Fruit fly (Drosophila melanogaster): ENCODE results near the gene bbg.

Gene bbg

DNA sequence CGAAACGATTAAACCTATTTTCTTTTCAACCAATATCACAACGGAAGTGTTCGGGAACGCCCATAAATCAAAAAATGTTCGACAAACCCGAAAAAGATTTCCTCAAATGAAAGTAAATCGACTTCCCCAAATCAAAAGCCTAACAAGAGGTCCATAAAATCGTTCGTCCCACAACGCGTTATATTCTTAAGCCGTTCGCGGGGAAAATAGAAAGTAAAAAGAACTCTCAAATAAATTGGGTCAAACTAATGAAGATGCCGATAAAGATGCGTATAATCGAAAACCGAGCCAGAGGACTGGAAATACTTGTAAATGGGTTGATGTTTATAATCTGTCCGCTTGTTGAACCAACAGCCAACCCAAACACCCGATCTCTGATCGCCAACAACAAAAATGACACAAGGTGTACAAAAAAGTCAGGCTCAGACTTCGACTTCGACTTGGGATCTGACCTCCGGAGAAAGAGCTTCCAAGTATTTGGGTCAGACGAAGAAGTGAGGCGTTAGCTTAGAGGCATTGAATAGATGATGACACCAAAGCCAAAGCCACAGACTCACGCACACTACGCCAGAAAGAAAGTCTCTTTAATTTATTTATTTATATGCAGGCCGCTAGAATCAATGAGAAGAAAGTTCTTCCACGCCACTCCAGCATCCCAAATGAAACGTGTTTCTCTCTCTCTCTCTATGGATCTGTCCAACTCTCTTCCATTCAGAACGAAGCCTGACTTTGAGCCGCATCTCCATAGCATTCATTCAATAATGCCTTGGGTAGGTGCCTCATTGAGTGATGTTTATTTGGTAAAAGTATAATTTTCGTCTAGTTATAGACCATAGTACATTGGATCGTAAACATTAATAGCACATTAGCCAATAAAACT is 13.4 kb downstream of the bbg start:
- TF ChIP-seq insv (optimal IDR thresholded peaks at IDR 0.05), result no peak
- TF ChIP-seq h (optimal IDR thresholded peaks at IDR 0.05), result no peak
- no peak for TF ChIP-seq ttk (optimal IDR thresholded peaks at IDR 0.05)
- TF ChIP-seq psq (optimal IDR thresholded peaks at IDR 0.05), result no peak
- no peak for TF ChIP-seq Myc (optimal IDR thresholded peaks at IDR 0.05)

DNA sequence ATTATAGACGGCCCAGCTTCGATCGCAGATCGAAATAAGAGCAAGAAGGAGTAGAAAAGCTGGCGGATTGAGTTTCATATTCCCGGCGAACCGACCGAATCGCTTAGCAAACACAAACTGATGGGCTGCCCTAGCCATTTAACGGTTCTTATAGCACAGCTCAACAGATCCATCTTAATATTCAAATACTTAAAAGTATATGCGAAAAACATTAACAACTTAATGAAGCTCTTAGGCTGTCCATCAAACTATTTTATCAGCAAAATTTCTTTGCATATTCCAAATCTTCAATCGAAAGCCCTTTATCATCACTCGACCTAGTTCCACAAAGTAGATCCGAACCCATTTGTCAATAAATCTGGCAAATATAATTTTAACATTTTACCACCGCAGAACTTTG is 14.5 kb downstream of the bbg start, which contains the start of gene CG4613:
Gene CG4613, minus strand, starts transcription at position 101 of the 400 bp plus-strand sequence.
- no peak for TF ChIP-seq Myc (optimal IDR thresholded peaks at IDR 0.05)
- TF ChIP-seq insv (optimal IDR thresholded peaks at IDR 0.05), result no peak
- TF ChIP-seq h (optimal IDR thresholded peaks at IDR 0.05), result no peak
- TF ChIP-seq ttk (optimal IDR thresholded peaks at IDR 0.05), result no peak
- no peak for TF ChIP-seq psq (optimal IDR thresholded peaks at IDR 0.05)
- no peak for TF ChIP-seq Sin3A (optimal IDR thresholded peaks at IDR 0.05)

DNA sequence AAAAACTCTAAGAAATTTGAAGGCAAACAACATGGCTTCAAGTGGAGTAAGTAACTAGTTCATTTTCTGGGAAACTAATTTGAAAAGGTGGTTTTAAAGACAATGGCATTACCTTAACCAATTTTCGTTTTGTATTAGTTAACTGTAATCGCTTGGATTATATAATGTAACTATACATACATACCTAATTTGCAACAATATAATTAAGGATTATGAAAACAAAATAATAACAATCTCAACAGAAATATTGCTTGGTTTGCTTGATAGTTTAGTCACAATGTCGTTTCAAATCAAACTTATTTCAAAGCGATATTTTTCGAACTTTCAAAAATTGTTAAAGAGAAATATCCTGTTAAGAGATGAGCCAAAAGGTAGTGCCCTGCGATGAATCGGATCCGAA is 18.6 kb downstream of the bbg start, which contains the start of gene CG9592:
Gene CG9592, plus strand, starts transcription at position 301 of the 400 bp plus-strand sequence.
- TF ChIP-seq insv (optimal IDR thresholded peaks at IDR 0.05) (no peak), h (optimal IDR thresholded peaks at IDR 0.05) (no peak), Sin3A (optimal IDR thresholded peaks at IDR 0.05) (no peak), psq (optimal IDR thresholded peaks at IDR 0.05) (no peak), ttk (optimal IDR thresholded peaks at IDR 0.05) (no peak)

DNA sequence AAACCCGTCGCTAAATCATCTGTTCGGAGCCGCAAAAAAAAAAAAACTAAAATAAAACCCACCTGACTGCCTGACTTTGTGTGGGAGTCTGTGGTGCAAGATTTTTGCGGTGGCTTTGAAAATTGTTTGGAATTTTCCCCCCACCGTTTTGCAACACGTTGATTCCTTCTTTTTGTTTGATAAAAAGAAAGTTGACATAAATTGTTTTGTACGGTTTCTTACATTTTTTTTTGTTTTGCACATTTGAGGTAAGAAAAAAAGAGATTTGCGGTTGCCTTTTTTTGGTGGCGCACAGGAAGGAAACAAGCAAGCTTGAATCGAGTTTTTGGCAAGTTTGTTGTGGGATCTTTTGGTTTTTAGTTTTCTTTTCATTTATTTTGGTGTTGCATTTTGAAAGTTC is 20.4 kb downstream of the bbg start:
- no peak for TF ChIP-seq h (optimal IDR thresholded peaks at IDR 0.05)
- no peak for TF ChIP-seq Myc (optimal IDR thresholded peaks at IDR 0.05)
- no peak for TF ChIP-seq Sin3A (optimal IDR thresholded peaks at IDR 0.05)
- TF ChIP-seq insv (optimal IDR thresholded peaks at IDR 0.05), result no peak
- no peak for TF ChIP-seq psq (optimal IDR thresholded peaks at IDR 0.05)
- TF ChIP-seq ttk (optimal IDR thresholded peaks at IDR 0.05), result no peak

DNA sequence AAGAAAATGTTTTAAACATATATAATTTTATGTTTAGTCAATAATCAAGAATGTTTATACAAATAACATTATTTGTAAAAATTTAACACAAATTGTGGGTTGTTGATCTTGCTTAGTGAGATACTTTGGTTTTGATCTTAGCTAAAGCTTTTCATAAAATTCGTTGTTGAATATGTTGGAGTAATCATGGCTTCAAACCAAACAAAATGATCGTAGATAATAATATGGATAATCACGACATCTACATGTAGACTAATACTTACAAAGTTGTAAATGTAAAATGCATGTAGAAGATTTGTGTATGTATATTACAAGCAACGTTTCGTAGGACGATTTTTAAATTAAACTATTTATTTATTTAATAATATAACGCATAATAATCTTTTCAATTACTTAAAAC is 22.8 kb downstream of the bbg start:
- TF ChIP-seq psq (optimal IDR thresholded peaks at IDR 0.05) (no peak), ttk (optimal IDR thresholded peaks at IDR 0.05) (no peak), insv (optimal IDR thresholded peaks at IDR 0.05) (no peak), Myc (optimal IDR thresholded peaks at IDR 0.05) (no peak), Sin3A (optimal IDR thresholded peaks at IDR 0.05) (no peak), h (optimal IDR thresholded peaks at IDR 0.05) (no peak)

DNA sequence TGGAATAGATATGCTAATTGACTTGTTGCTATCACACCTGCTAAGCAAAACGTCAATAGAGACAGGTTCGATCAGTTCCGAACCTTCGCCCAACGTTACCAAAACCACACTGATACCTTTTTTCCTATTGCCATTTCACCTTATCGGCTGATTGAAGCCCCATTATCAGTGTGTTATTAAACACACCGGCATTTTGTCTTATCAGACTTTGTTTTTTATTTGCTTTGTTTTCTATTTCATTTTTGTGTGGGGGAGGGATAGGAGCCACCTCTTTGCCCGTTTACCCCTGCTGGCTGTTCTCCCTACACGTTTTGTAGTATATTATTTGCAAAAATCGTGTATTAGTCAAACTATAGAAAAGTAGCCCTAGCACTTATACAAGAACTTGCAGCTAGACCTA is 26.1 kb downstream of the bbg start:
- no peak for TF ChIP-seq Myc (optimal IDR thresholded peaks at IDR 0.05)
- no peak for TF ChIP-seq psq (optimal IDR thresholded peaks at IDR 0.05)
- no peak for TF ChIP-seq Sin3A (optimal IDR thresholded peaks at IDR 0.05)
- TF ChIP-seq insv (optimal IDR thresholded peaks at IDR 0.05), result no peak
- no peak for TF ChIP-seq h (optimal IDR thresholded peaks at IDR 0.05)
- TF ChIP-seq ttk (optimal IDR thresholded peaks at IDR 0.05), result no peak

DNA sequence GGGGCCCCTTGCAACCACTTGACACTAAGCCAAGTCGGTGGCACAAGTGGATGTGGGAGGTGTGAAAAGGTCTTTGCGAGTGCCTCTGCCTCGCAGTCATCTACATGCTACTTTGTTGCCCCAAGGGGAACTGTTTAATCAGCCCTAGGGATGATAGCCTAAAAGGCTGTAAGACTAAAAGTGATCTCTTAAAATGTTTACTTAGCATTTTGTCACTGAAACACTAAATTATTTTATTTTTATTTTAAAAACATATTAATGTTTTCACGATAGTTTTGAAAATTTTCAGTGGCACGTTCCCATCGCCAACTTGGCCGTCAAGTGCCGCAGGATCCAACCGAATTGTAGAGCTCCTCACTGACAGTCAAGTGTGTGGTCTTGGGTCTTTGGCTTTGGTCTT is 38.6 kb downstream of the bbg start:
- TF ChIP-seq h (optimal IDR thresholded peaks at IDR 0.05) (no peak), ttk (optimal IDR thresholded peaks at IDR 0.05) (no peak), Myc (optimal IDR thresholded peaks at IDR 0.05) (no peak), Sin3A (optimal IDR thresholded peaks at IDR 0.05) (no peak), psq (optimal IDR thresholded peaks at IDR 0.05) (no peak)

DNA sequence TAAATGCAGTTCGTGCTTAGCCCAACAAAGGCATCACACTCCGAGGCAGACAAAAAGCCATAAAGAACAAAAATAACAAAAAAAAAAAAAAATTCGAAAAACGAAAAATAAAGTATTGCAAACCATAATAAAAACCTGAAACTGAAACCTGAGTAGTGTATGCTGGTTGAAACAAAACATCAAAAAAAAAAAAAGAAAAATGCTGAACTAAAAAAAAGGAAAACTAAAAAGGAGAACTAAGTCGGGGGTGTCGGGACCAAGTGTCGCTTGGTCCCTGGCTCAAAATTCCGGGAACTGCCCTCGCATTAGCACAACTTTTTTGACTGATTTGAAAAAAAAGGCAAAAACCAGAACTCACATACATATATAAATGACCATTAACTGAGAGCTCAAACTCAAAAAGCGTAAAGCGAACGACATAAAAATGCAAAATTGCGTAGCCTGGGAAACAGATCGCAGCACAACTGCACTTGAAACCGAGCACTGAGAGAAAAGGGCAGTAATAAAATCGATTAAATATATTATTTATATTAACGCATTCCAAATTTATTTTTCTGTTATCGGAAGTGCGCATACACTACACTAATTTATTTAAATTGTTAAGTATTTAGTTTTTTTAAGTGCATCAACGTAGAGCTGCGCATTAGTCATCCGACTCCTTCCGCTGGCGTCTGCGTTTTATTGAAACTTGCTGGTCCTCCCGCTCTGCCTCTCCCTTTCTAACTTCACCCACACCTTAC is 49.3 kb downstream of the bbg start:
- TF ChIP-seq Myc (optimal IDR thresholded peaks at IDR 0.05), result no peak

DNA sequence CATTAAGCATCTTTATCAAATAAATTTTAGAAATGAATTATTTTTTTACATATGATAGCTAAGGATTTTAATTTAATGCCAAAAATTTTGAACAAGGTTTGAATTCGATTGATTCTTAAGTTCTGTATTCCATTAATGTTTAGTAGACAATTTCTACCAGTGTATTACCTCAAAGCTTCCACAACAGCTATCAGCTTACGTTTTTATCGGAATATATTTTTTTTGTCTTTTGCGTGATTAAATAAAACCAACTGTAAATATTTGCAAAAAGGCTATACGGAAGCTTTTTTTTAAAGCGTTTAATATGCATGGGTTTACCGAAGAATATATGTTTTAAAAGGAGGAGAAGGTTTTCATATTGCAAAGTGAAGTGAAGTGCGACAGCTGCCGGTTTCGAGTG is 50.7 kb downstream of the bbg start:
- TF ChIP-seq Myc (optimal IDR thresholded peaks at IDR 0.05) (no peak), Sin3A (optimal IDR thresholded peaks at IDR 0.05) (no peak), ttk (optimal IDR thresholded peaks at IDR 0.05) (no peak), h (optimal IDR thresholded peaks at IDR 0.05) (no peak), psq (optimal IDR thresholded peaks at IDR 0.05) (no peak), insv (optimal IDR thresholded peaks at IDR 0.05) (no peak)

DNA sequence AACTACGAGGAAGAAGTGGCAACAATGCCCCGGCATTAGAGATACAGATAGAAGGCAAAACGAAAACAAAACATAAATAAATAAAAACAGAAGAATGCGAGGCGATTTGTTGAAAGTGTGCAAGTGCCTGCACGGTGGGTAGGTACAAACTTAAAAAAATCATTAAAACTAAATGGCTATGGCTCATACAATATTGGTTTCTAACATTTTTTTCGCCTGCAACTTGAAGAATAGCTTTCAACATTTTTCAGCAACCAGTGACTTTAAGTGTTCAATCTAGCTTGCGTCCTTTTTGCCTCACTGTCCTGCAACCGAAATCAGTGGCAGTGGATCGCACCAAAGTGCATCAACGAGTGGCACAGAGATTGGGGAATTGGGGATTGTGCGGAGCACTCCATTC is 53.1 kb downstream of the bbg start:
- TF ChIP-seq Myc (optimal IDR thresholded peaks at IDR 0.05) (no peak), ttk (optimal IDR thresholded peaks at IDR 0.05) (no peak), psq (optimal IDR thresholded peaks at IDR 0.05) (no peak), h (optimal IDR thresholded peaks at IDR 0.05) (no peak), Sin3A (optimal IDR thresholded peaks at IDR 0.05) (no peak), insv (optimal IDR thresholded peaks at IDR 0.05) (no peak)

DNA sequence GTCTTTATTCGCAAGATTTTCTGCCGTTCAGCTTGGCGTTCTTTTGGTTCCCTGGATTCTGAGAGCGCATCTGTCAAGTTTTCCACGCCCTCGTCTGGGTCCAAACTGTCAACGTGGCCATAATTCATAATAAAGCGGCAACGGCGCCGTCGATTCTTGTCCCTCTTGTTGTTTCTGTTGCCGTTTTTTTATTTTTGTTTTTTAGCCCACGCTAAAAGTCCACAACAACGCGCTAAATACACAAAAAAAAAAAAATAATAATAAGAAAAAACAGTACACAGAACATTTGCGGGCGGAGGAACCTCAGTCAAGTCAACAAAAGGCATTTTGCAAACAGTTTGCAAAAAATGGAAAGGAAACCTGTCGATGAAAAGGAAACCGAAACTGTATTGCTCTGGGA is 54.7 kb downstream of the bbg start:
- no peak for TF ChIP-seq h (optimal IDR thresholded peaks at IDR 0.05)
- TF ChIP-seq Sin3A (optimal IDR thresholded peaks at IDR 0.05), result no peak
- TF ChIP-seq ttk (optimal IDR thresholded peaks at IDR 0.05), result no peak
- TF ChIP-seq psq (optimal IDR thresholded peaks at IDR 0.05), result no peak
- no peak for TF ChIP-seq Myc (optimal IDR thresholded peaks at IDR 0.05)
- TF ChIP-seq insv (optimal IDR thresholded peaks at IDR 0.05), result no peak

DNA sequence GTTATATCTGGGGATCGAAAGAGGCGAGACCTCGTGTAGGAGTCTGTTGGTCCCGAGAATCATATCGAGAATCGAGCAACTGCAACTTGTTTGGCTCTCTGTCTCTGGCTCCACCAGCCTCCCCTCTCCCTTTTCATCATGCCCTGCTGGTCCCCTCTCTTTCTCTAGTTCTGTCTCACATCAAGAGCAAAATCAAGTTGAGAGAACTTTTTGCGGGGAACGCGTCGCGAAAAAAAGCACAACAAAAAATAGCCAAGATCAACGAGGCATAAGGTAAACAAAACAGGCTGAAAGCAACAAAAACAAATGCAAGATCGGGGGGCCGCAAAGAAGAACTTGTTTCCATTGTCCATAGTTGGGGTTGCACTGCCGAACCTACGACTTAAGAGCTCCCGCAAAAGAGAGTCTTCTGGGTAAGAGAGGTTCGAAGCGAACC is 59.3 kb downstream of the bbg start:
- no peak for TF ChIP-seq h (optimal IDR thresholded peaks at IDR 0.05)
- no peak for TF ChIP-seq insv (optimal IDR thresholded peaks at IDR 0.05)
- no peak for TF ChIP-seq ttk (optimal IDR thresholded peaks at IDR 0.05)

Data from Kc167 (cell line).